Worm (Caenorhabditis elegans): ENCODE results near the gene flp-4.

The flp-4 gene

DNA sequence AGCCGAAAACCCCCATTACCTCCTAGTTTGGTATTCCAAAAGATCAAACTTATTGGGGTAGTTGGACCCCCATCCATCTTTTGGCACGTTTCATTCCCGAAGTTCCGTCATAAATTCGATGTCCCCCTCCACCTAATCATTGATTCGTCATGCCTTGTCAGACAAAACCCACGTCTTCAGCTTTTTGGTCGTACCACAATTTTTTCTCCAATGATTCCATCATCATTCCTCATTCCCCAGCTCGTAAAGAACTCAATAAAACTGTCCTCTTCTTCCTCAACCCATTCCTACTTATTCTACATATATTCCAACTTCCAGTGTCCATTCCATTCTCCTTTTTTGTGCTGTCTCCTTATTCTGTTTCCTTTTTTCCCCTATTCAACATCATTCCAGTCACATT is at the start of gene flp-4:
Gene flp-4 (plus strand): TSS at position 301 of the 400 bp plus-strand sequence.
- TF ChIP-seq snpc-1.2 (GFP tag; IDR thresholded peaks at IDR 0.05): no peak
- no peak for TF ChIP-seq jun-1 (tag; optimal IDR thresholded peaks at IDR 0.05)
- no peak for TF ChIP-seq ces-1 (GFP tag; optimal IDR thresholded peaks at IDR 0.05)
- no peak for TF ChIP-seq hlh-30 (tag; optimal IDR thresholded peaks at IDR 0.05; ENCODE audit: insufficient read depth)
- no peak for TF ChIP-seq zip-11 (GFP tag; IDR thresholded peaks at IDR 0.05)
- no peak for TF ChIP-seq zfp-3 (GFP tag; conservative IDR thresholded peaks at IDR 0.05)
- no peak for TF ChIP-seq nhr-28 (tag; optimal IDR thresholded peaks at IDR 0.05)
- no peak for TF ChIP-seq unc-62 (GFP tag; optimal IDR thresholded peaks at IDR 0.05 in 1 of 2)
- TF ChIP-seq unc-62 (tag; optimal IDR thresholded peaks at IDR 0.05): no peak
- no peak for TF ChIP-seq snpc-4 (tag; optimal IDR thresholded peaks at IDR 0.05)
- TF ChIP-seq aly-2 (tag; optimal IDR thresholded peaks at IDR 0.05): no peak
- no peak for TF ChIP-seq dmd-6 (GFP tag; IDR thresholded peaks at IDR 0.05)
- no peak for TF ChIP-seq dpl-1 (GFP tag; optimal IDR thresholded peaks at IDR 0.05)
- TF ChIP-seq Y5F2A.4 (GFP tag; optimal IDR thresholded peaks at IDR 0.05): no peak
- no peak for TF ChIP-seq mes-2 (tag; optimal IDR thresholded peaks at IDR 0.05; ENCODE audit: poor library complexity, severe bottlenecking)
- TF ChIP-seq vab-7 (GFP tag; IDR thresholded peaks at IDR 0.05): no peak
- TF ChIP-seq F26F4.8 (GFP tag; conservative IDR thresholded peaks at IDR 0.05): no peak
- no peak for TF ChIP-seq egl-43 (GFP tag; IDR thresholded peaks at IDR 0.05)

DNA sequence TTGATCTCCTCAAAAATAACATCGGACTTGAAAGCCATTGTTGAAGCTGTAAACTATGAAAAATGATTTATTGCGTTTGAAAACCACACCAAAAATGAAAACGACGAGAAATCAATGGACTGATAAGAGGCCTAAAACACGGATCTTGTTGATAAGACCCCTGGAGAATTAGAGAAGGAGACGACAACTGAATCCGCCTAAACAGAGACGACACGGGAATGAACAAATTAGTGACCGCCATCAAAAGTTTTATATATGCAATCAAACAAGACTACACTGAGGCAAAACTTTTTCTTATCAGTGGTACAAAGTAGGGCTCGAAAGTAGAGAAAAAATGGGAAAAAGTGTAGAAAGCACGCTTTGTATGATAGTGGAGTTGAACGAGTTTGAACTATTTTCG is 47.6 kb upstream of the flp-4 start, which contains the start of gene nlt-1:
Gene nlt-1 (minus strand): TSS at position 78 of the 400 bp plus-strand sequence.
- TF ChIP-seq dve-1 (tag; optimal IDR thresholded peaks at IDR 0.05; ENCODE audit: insufficient read depth) (peak; percentile 81), nhr-11 (tag; optimal IDR thresholded peaks at IDR 0.05) (peak; percentile 28), D1046.2 (GFP tag; IDR thresholded peaks at IDR 0.05) (no peak), nhr-48 (tag; optimal IDR thresholded peaks at IDR 0.05) (peak; percentile 70), zfp-3 (GFP tag; conservative IDR thresholded peaks at IDR 0.05) (no peak), T20F7.1 (GFP tag; optimal IDR thresholded peaks at IDR 0.05) (peak; percentile 43), aly-2 (tag; optimal IDR thresholded peaks at IDR 0.05) (no peak), Y75B8A.6 (GFP tag; IDR thresholded peaks at IDR 0.05) (no peak), nhr-102 (tag; optimal IDR thresholded peaks at IDR 0.05) (peak; percentile 55), ceh-82 (tag; optimal IDR thresholded peaks at IDR 0.05) (no peak), ztf-7 (tag; optimal IDR thresholded peaks at IDR 0.05) (no peak), pha-4 (GFP tag; IDR thresholded peaks at IDR 0.05) (no peak), pha-4 (tag; optimal IDR thresholded peaks at IDR 0.05) (no peak), tra-1 (GFP tag; IDR thresholded peaks at IDR 0.05) (peak; percentile 72; the same call in 1 of the 2 replicates), gei-8 (GFP tag; optimal IDR thresholded peaks at IDR 0.05) (no peak), sdz-12 (GFP tag; optimal IDR thresholded peaks at IDR 0.05) (no peak), nhr-77 (tag; optimal IDR thresholded peaks at IDR 0.05) (peak; percentile 93), daf-16 (GFP tag; optimal IDR thresholded peaks at IDR 0.05) (no peak), daf-16 (tag; optimal IDR thresholded peaks at IDR 0.05) (peak; percentile 89), php-3 (GFP tag; IDR thresholded peaks at IDR 0.05) (peak; percentile 98), mep-1 (tag; optimal IDR thresholded peaks at IDR 0.05) (peak; percentile 44), vab-7 (GFP tag; IDR thresholded peaks at IDR 0.05) (no peak), mdl-1 (tag; optimal IDR thresholded peaks at IDR 0.05) (peak in 1 of 2 experiments; percentile 55), hlh-11 (tag; optimal IDR thresholded peaks at IDR 0.05) (peak; percentile 86), snpc-4 (tag; optimal IDR thresholded peaks at IDR 0.05) (no peak), ztf-11 (tag; optimal IDR thresholded peaks at IDR 0.05) (no peak), hlh-30 (tag; optimal IDR thresholded peaks at IDR 0.05; ENCODE audit: insufficient read depth) (peak; percentile 39), attf-4 (tag; optimal IDR thresholded peaks at IDR 0.05) (no peak), nhr-10 (tag; optimal IDR thresholded peaks at IDR 0.05) (peak; percentile 57), nhr-6 (tag; optimal IDR thresholded peaks at IDR 0.05) (peak; percentile 24), F49E8.2 (tag; optimal IDR thresholded peaks at IDR 0.05; ENCODE audit: borderline replicate concordance) (no peak), lim-7 (GFP tag; IDR thresholded peaks at IDR 0.05) (no peak), lin-39 (tag; optimal IDR thresholded peaks at IDR 0.05) (no peak), nhr-28 (tag; optimal IDR thresholded peaks at IDR 0.05) (peak; percentile 96), daf-8 (GFP tag; IDR thresholded peaks at IDR 0.05) (no peak), unc-39 (tag; optimal IDR thresholded peaks at IDR 0.05) (no peak), unc-62 (GFP tag; optimal IDR thresholded peaks at IDR 0.05 in 1 of 2) (peak in 1 of 2 experiments; percentile 20), unc-62 (tag; optimal IDR thresholded peaks at IDR 0.05) (no peak), dmd-6 (GFP tag; IDR thresholded peaks at IDR 0.05) (peak; percentile 91), fos-1 (tag; optimal IDR thresholded peaks at IDR 0.05) (no peak), mxl-2 (GFP tag; conservative IDR thresholded peaks at IDR 0.05) (no peak)

Data from whole organism, L4 larva.